Worm (Caenorhabditis elegans) whole organism, early embryonic: Measurements from ENCODE around the gene C04G6.2.

Source experiments
- ama-1 ChIP-seq: fragments of 150-350 bp; optimal IDR thresholded peaks from 2 replicates; lab custom pipeline; 2014
- ets-7 ChIP-seq: sonication (generic microtip); optimal IDR thresholded peaks from 2 replicates; lab custom pipeline; 2016; ENCODE audit warnings: missing genotype, missing genetic modification characterization, missing compliant biosample characterization
- flt-1 ChIP-seq: fragments of 200-800 bp; sonication (Bioruptor generic); IDR thresholded peaks from 2 replicates; pipeline ENCODE4 v1.3.6; 2022; ENCODE audit warnings: missing genetic modification characterization, missing compliant biosample characterization

DNA sequence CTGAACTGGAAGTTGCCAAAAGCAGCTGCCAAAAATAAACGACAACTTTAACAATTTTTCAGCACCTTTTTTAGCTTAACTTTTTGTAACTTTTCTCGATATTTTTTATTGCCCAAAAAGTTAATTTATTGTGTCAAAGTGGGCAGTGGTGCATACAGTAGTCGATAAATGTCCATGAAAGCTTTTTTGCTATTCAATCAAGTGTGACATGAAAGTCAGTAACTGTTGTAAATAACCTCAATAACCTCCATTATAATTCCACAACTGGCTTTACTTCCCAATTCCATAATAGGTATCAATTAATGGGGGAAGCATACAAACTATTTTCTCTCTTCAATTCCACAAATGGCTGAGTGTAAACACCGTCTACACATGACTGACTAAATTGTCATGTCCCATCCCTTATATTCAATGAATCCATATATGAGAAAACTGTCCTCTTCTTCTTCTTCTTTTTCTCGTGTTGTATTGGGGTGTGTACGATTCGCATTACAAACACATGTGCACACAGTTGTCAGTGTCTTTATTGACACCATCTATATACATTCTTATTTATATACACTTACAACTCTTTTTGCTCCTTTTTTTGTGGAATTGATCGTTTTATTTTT is 44.7 kb upstream of the C04G6.2 start:
- TF ChIP-seq ets-7 (tag; lab: Kevin White, UChicago) = no peak
- TF ChIP-seq flt-1 = no peak
- no peak for TF ChIP-seq ama-1 (lab: Kevin White, UChicago)
